Fruit fly (Drosophila melanogaster) whole organism, prepupa: ENCODE measurements around the gene CG9328.

Experiments used
- Blimp-1 ChIP-seq: fragments of 200-800 bp; sonication (Bioruptor generic); optimal IDR thresholded peaks from 3 replicates; lab custom pipeline; 2017; ENCODE audit warnings: missing biosample characterization, missing genetic modification characterization, mild to moderate bottlenecking, moderate library complexity, missing genetic modification reagents
- CG10631 ChIP-seq: fragments of 200-800 bp; sonication (Bioruptor generic); optimal IDR thresholded peaks from 2 replicates; lab custom pipeline; 2016; ENCODE audit warnings: missing biosample characterization, missing genetic modification characterization
- CG10669 ChIP-seq: fragments of 200-800 bp; sonication (Bioruptor generic); optimal IDR thresholded peaks from 3 replicates; lab custom pipeline; 2018; ENCODE audit warnings: missing biosample characterization, mild to moderate bottlenecking, missing genetic modification characterization, moderate library complexity
- CG11294 ChIP-seq: fragments of 200-800 bp; sonication (Bioruptor generic); IDR thresholded peaks from 2 replicates; pipeline ENCODE4 v1.3.6; 2022; ENCODE audit warnings: missing biosample characterization, missing genetic modification characterization
- CG11762 ChIP-seq: fragments of 200-800 bp; sonication (Bioruptor generic); optimal IDR thresholded peaks from 3 replicates; lab custom pipeline; 2016; ENCODE audit warnings: missing biosample characterization, missing genetic modification characterization; ENCODE audit not compliant: insufficient read depth
- CG15336 ChIP-seq: fragments of 200-800 bp; sonication (Bioruptor generic); IDR thresholded peaks from 2 replicates; pipeline ENCODE4 v1.3.6; 2022; ENCODE audit warnings: missing biosample characterization, missing genetic modification characterization
- CG1621 ChIP-seq: fragments of 200-800 bp; sonication (Bioruptor generic); optimal IDR thresholded peaks from 3 replicates; lab custom pipeline; 2018; ENCODE audit warnings: missing biosample characterization, mild to moderate bottlenecking, missing genetic modification characterization
- CG16779 ChIP-seq: fragments of 200-800 bp; sonication (Bioruptor generic); optimal IDR thresholded peaks from 3 replicates; lab custom pipeline; 2017; ENCODE audit warnings: missing biosample characterization, mild to moderate bottlenecking, missing genetic modification characterization
- CG3032 ChIP-seq: fragments of 200-800 bp; optimal IDR thresholded peaks from 2 replicates; lab custom pipeline; 2019; ENCODE audit warnings: missing biosample characterization, mild to moderate bottlenecking, missing genetic modification characterization, moderate library complexity
- CG31627 ChIP-seq: fragments of 200-800 bp; sonication (Bioruptor generic); optimal IDR thresholded peaks from 3 replicates; lab custom pipeline; 2016; ENCODE audit warnings: missing biosample characterization, missing genetic modification characterization
- CG6163 ChIP-seq: fragments of 200-800 bp; sonication (Bioruptor generic); IDR thresholded peaks from 3 replicates; pipeline ENCODE4 v1.3.6; 2022; ENCODE audit warnings: missing biosample characterization, missing genetic modification characterization
- CG6276 ChIP-seq: fragments of 200-800 bp; sonication (Bioruptor generic); optimal IDR thresholded peaks from 2 replicates; lab custom pipeline; 2017; ENCODE audit warnings: missing biosample characterization, mild to moderate bottlenecking, missing genetic modification characterization
- CG6854 ChIP-seq: fragments of 200-800 bp; sonication (Bioruptor generic); optimal IDR thresholded peaks from 2 replicates; lab custom pipeline; 2017; ENCODE audit warnings: missing biosample characterization, mild to moderate bottlenecking, missing genetic modification characterization
- CG8119 ChIP-seq: fragments of 200-800 bp; sonication (Bioruptor generic); IDR thresholded peaks from 3 replicates; pipeline ENCODE4 v1.3.6; 2022; ENCODE audit warnings: missing biosample characterization, missing genetic modification characterization
- CG8632 ChIP-seq: fragments of 200-800 bp; sonication (Bioruptor generic); optimal IDR thresholded peaks from 3 replicates; lab custom pipeline; 2016; ENCODE audit warnings: missing biosample characterization, missing genetic modification characterization
- Eip75B ChIP-seq: fragments of 200-800 bp; sonication (Bioruptor generic); optimal IDR thresholded peaks from 3 replicates; lab custom pipeline; 2016; ENCODE audit warnings: missing biosample characterization, missing genetic modification characterization
- Gug ChIP-seq: fragments of 200-800 bp; sonication (Bioruptor generic); IDR thresholded peaks from 2 replicates; pipeline ENCODE4 v1.3.6; 2022; ENCODE audit warnings: missing biosample characterization, missing genetic modification characterization
- Hr39 ChIP-seq: fragments of 200-800 bp; sonication (Bioruptor generic); optimal IDR thresholded peaks from 2 replicates; lab custom pipeline; 2016; ENCODE audit warnings: missing biosample characterization, missing genetic modification characterization
- Lpt ChIP-seq: fragments of 200-800 bp; sonication (Bioruptor generic); optimal IDR thresholded peaks from 3 replicates; lab custom pipeline; 2016; ENCODE audit warnings: missing biosample characterization, missing genetic modification characterization
- Met ChIP-seq: fragments of 200-800 bp; sonication (Bioruptor generic); optimal IDR thresholded peaks from 3 replicates; lab custom pipeline; 2016; ENCODE audit warnings: missing biosample characterization, missing genetic modification characterization
- Smox ChIP-seq: fragments of 200-800 bp; sonication (Bioruptor generic); optimal IDR thresholded peaks from 3 replicates; lab custom pipeline; 2016; ENCODE audit warnings: missing biosample characterization, missing genetic modification characterization
- Sox14 ChIP-seq: fragments of 200-800 bp; sonication (Bioruptor generic); optimal IDR thresholded peaks from 3 replicates; lab custom pipeline; 2016; ENCODE audit warnings: missing biosample characterization, missing genetic modification characterization
- Sox15 ChIP-seq: fragments of 200-800 bp; sonication (Bioruptor generic); optimal IDR thresholded peaks from 3 replicates; lab custom pipeline; 2016; ENCODE audit warnings: missing biosample characterization, missing genetic modification characterization
- cyc ChIP-seq: fragments of 200-800 bp; sonication (Bioruptor generic); optimal IDR thresholded peaks from 3 replicates; lab custom pipeline; 2016; ENCODE audit warnings: missing biosample characterization, missing genetic modification characterization
- dac ChIP-seq: fragments of 200-800 bp; sonication (Bioruptor generic); optimal IDR thresholded peaks from 2 replicates; lab custom pipeline; 2017; ENCODE audit warnings: missing biosample characterization, mild to moderate bottlenecking, missing genetic modification characterization
- eg ChIP-seq: fragments of 200-800 bp; sonication (Bioruptor generic); IDR thresholded peaks from 3 replicates; pipeline ENCODE4 v1.3.6; 2022; ENCODE audit warnings: missing biosample characterization, missing genetic modification characterization
- fd85E ChIP-seq: fragments of 200-800 bp; sonication (Bioruptor generic); optimal IDR thresholded peaks from 3 replicates; lab custom pipeline; 2016; ENCODE audit warnings: missing biosample characterization, missing genetic modification characterization
- net ChIP-seq: fragments of 200-800 bp; sonication (Bioruptor generic); optimal IDR thresholded peaks from 3 replicates; lab custom pipeline; 2016; ENCODE audit warnings: missing biosample characterization, missing genetic modification characterization
- pdm3 ChIP-seq: fragments of 200-800 bp; sonication (Bioruptor generic); optimal IDR thresholded peaks from 3 replicates; lab custom pipeline; 2016; ENCODE audit warnings: missing biosample characterization, missing genetic modification characterization
- salr ChIP-seq, 2 experiments: fragments of 200-800 bp; sonication (Bioruptor generic); optimal IDR thresholded peaks; 3 replicates each; lab custom pipeline; 2016 to 2018; ENCODE audit warnings: missing biosample characterization in 2 of 2, missing genetic modification characterization in 2 of 2, mild to moderate bottlenecking in 1 of 2
- spab ChIP-seq: fragments of 200-800 bp; sonication (Bioruptor generic); optimal IDR thresholded peaks from 2 replicates; lab custom pipeline; 2017; ENCODE audit warnings: missing biosample characterization, mild to moderate bottlenecking, missing genetic modification characterization, missing genetic modification reagents
- ss ChIP-seq, 2 experiments: fragments of 200-800 bp; sonication (Bioruptor generic); optimal IDR thresholded peaks; 2 replicates in 1 of 2; 3 replicates in 1 of 2; lab custom pipeline; 2017 to 2018; ENCODE audit warnings: mild to moderate bottlenecking in 2 of 2, missing biosample characterization in 2 of 2, missing genetic modification characterization in 2 of 2, moderate library complexity in 1 of 2
- svp ChIP-seq: fragments of 200-800 bp; sonication (Bioruptor generic); peaks from one replicate; lab custom pipeline; 2016; ENCODE audit warnings: missing biosample characterization, missing genetic modification characterization
- vri ChIP-seq: fragments of 200-800 bp; sonication (Bioruptor generic); optimal IDR thresholded peaks from 3 replicates; lab custom pipeline; 2016; ENCODE audit warnings: missing biosample characterization, mild to moderate bottlenecking, missing genetic modification characterization

CG9328 gene

DNA sequence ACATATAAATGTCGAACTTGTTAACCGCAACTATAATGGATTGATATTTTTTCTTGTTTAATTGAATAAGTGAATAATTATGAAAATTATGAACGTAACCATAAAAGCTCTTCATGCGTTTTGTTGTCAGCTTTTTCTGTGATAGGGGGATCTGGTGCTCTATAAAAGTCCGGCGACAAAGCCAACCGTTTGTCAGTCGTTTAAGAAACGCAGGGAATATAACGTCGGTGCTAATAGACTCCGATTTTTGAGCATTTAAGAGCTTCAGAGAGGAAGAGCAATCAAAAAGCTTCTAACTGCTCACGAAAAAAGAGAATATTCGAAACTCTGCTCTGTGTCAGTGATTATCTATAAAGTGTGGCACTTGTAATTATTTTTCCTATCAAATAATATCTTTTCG, 33.5 kb downstream of the CG9328 start, which contains the start of gene CG31674:
TSS of gene CG31674 (plus strand) at position 203 of the 400 bp plus-strand sequence.
- no peak for TF ChIP-seq cyc (GFP tag; lab: Kevin White, UChicago)
- no peak for TF ChIP-seq fd85E (GFP tag; lab: Kevin White, UChicago)
- TF ChIP-seq svp (GFP tag; lab: Kevin White, UChicago): no peak
- peak; percentile 6 for TF ChIP-seq vri (GFP tag; lab: Kevin White, UChicago)
- TF ChIP-seq Met (GFP tag; lab: Kevin White, UChicago): no peak
- TF ChIP-seq CG31627 (GFP tag; lab: Kevin White, UChicago): no peak
- no peak for TF ChIP-seq CG6854
- TF ChIP-seq, all 60 proteins: peak for 1

DNA sequence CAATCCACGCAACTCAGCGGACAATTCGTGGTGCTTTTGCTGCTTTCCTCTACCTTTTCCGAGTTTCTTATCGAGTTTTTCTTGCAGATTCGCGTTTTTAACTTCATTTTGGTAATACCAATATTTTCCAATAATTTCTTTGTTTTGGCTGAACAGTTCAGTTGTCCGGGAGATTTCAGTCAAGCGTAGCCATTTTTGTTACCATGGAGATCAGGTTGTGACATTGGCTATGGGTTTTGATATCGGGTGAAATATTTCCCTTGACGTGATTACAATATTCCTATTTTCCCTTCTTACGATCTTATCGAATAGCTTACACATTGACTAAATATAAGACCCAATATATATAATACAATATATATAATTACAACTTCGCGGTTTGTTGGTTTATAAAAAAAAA, 38.0 kb downstream of the CG9328 start, which contains the start of gene Oseg5:
TSS of gene Oseg5 (minus strand) at position 340 of the 400 bp plus-strand sequence.
- TF ChIP-seq CG6163 (GFP tag; lab: Robert Waterston, UW): no peak
- TF ChIP-seq CG3032 (tag; lab: Kevin White, UChicago): no peak
- TF ChIP-seq pdm3 (GFP tag; lab: Kevin White, UChicago): no peak
- no peak for TF ChIP-seq Smox (GFP tag; lab: Kevin White, UChicago)
- no peak for TF ChIP-seq CG16779
- TF ChIP-seq ss (GFP tag; optimal IDR thresholded peaks at IDR 0.05; lab: Kevin White, UChicago): no peak
- TF ChIP-seq CG6276 (GFP tag; lab: Kevin White, UChicago): no peak
- no peak for TF ChIP-seq dac (GFP tag; lab: Kevin White, UChicago)
- TF ChIP-seq CG1621 (tag; lab: Kevin White, UChicago): no peak
- TF ChIP-seq vri (GFP tag; lab: Kevin White, UChicago): no peak
- no peak for TF ChIP-seq Lpt
- no peak for TF ChIP-seq CG8119 (GFP tag; lab: Robert Waterston, UW)

DNA sequence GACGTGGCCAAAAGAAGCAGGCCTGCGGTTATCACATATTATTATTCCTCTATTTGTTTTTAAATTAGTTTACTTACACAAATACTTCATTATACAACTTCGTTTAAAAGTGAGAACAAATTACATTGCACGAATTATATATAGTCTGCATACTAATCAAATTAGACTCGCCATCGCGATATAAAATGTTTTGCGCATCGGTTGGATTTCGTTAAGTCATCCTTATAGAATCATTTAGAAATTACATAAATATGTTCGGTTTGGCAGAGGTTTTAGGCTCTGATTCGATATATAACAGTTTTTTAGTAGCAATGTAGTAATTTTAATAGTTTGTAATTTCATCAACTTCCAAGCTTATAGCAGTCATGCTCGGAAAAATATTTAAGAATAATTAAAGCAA, 40.4 kb downstream of the CG9328 start, which contains the start of gene Spn38F:
TSS of gene Spn38F (minus strand) at position 101 of the 400 bp plus-strand sequence.
- TF ChIP-seq spab (no peak), CG8632 (GFP tag; lab: Kevin White, UChicago) (no peak), salr (GFP tag; optimal IDR thresholded peaks at IDR 0.05; lab: Kevin White, UChicago) (no peak), CG10669 (GFP tag; lab: Kevin White, UChicago) (no peak), Sox15 (GFP tag; lab: Kevin White, UChicago) (no peak), svp (GFP tag; lab: Kevin White, UChicago) (no peak), CG10631 (no peak), CG15336 (GFP tag; lab: Robert Waterston, UW) (no peak), Sox14 (no peak), CG6163 (GFP tag; lab: Robert Waterston, UW) (no peak), net (no peak)

DNA sequence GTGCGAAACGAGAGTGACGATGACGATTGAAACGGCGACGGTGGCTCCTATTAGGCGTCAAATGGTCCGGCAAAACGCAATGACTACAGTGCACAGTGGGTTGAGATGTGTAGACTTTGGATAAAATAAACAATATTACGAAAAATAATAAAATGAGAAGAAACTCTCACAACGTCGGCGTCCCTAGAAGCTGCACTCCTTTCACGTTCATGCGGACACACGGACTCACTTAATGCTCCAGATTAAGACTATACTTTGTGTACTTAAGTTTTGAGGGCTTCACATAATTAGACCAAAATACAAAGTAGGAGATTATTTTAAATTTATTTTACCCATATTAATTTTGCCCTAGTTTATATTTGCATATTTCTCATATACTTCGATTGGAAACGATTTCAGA, 42.5 kb downstream of the CG9328 start:
- peak; percentile 82 for TF ChIP-seq CG6276 (GFP tag; lab: Kevin White, UChicago)
- TF ChIP-seq Gug (GFP tag; lab: Robert Waterston, UW): peak; percentile 36; the same call in 1 of the 2 replicates
- peak; percentile 23 for TF ChIP-seq CG11762
- TF ChIP-seq eg (GFP tag; lab: Robert Waterston, UW): 0 out of 3 replicates have a peak, but pooled peaks have one; percentile 40
- no peak for TF ChIP-seq Eip75B (GFP tag; lab: Kevin White, UChicago)
- peak; percentile 48; the same call in 1 of the 2 replicates for TF ChIP-seq CG11294 (GFP tag; lab: Robert Waterston, UW)
- no peak for TF ChIP-seq Hr39 (GFP tag; lab: Kevin White, UChicago)
- TF ChIP-seq Blimp-1 (GFP tag; lab: Kevin White, UChicago): no peak
